Fruit fly (Drosophila melanogaster) whole organism, embryonic: ENCODE results near the gene gammaTub37C.

Experiments used
- Blimp-1 ChIP-seq: fragments of 200-800 bp; sonication (Bioruptor generic); optimal IDR thresholded peaks from 3 replicates; lab custom pipeline; 2018; ENCODE audit warnings: missing biosample characterization, missing genetic modification characterization, mild to moderate bottlenecking, moderate library complexity, missing genetic modification reagents
- CG11560 ChIP-seq: fragments of 200-800 bp; sonication (Bioruptor generic); IDR thresholded peaks from 3 replicates; pipeline ENCODE4 v1.3.6; 2022; ENCODE audit warnings: missing biosample characterization, missing genetic modification characterization
- CG12104 ChIP-seq: fragments of 200-800 bp; sonication (Bioruptor generic); optimal IDR thresholded peaks from 3 replicates; lab custom pipeline; 2016; ENCODE audit warnings: missing biosample characterization, missing genetic modification characterization
- CG12236 ChIP-seq: fragments of 200-800 bp; sonication (Bioruptor generic); optimal IDR thresholded peaks from 2 replicates; lab custom pipeline; 2016; ENCODE audit warnings: missing biosample characterization, missing genetic modification characterization
- CG13775 ChIP-seq: fragments of 200-800 bp; sonication (Bioruptor generic); optimal IDR thresholded peaks from 3 replicates; lab custom pipeline; 2017; ENCODE audit warnings: missing biosample characterization, mild to moderate bottlenecking, missing genetic modification characterization
- CG14050 ChIP-seq: fragments of 200-800 bp; sonication (Bioruptor generic); IDR thresholded peaks from 3 replicates; pipeline ENCODE4 v1.3.6; 2022; ENCODE audit warnings: missing biosample characterization, missing genetic modification characterization
- CG17568 ChIP-seq: fragments of 200-800 bp; sonication (Bioruptor generic); optimal IDR thresholded peaks from 2 replicates; lab custom pipeline; 2018; ENCODE audit warnings: missing biosample characterization, mild to moderate bottlenecking, missing genetic modification characterization, moderate library complexity
- CG2120 ChIP-seq: fragments of 200-800 bp; sonication (Bioruptor generic); optimal IDR thresholded peaks from 3 replicates; lab custom pipeline; 2016; ENCODE audit warnings: missing biosample characterization, missing genetic modification characterization
- CG2129 ChIP-seq: fragments of 200-800 bp; sonication (Bioruptor generic); IDR thresholded peaks from 2 replicates; pipeline ENCODE4 v1.3.6; 2022; ENCODE audit warnings: missing biosample characterization, missing genetic modification characterization; ENCODE audit not compliant: partially characterized antibody
- CG30403 ChIP-seq: fragments of 200-800 bp; sonication (Bioruptor generic); optimal IDR thresholded peaks from 3 replicates; lab custom pipeline; 2016; ENCODE audit warnings: missing biosample characterization, missing genetic modification characterization
- CG32532 ChIP-seq: fragments of 200-800 bp; sonication (Bioruptor generic); IDR thresholded peaks from 2 replicates; pipeline ENCODE4 v1.3.6; 2022; ENCODE audit warnings: missing biosample characterization, missing genetic modification characterization
- CG33213 ChIP-seq: fragments of 200-800 bp; sonication (Bioruptor generic); optimal IDR thresholded peaks from 3 replicates; lab custom pipeline; 2016; ENCODE audit warnings: missing biosample characterization, missing genetic modification characterization
- CG34422 ChIP-seq: fragments of 200-800 bp; sonication (Bioruptor generic); IDR thresholded peaks from 3 replicates; pipeline ENCODE4 v1.3.6; 2022; ENCODE audit warnings: missing biosample characterization, missing genetic modification characterization
- CG3726 ChIP-seq: fragments of 200-800 bp; sonication (Bioruptor generic); IDR thresholded peaks from 3 replicates; pipeline ENCODE4, ENCODE4 v1.3.6; 2022; ENCODE audit warnings: missing biosample characterization, missing genetic modification characterization
- CG5245 ChIP-seq: fragments of 200-800 bp; sonication (Bioruptor generic); optimal IDR thresholded peaks from 3 replicates; lab custom pipeline; 2016; ENCODE audit warnings: missing biosample characterization, missing genetic modification characterization
- CG6791 ChIP-seq: fragments of 200-800 bp; sonication (Bioruptor generic); IDR thresholded peaks from 3 replicates; pipeline ENCODE4 v1.3.6; 2022; ENCODE audit warnings: missing biosample characterization, missing genetic modification characterization; ENCODE audit not compliant: partially characterized antibody
- CHES-1-like ChIP-seq: fragments of 200-800 bp; sonication (Bioruptor generic); optimal IDR thresholded peaks from 2 replicates; lab custom pipeline; 2016; ENCODE audit warnings: missing biosample characterization, missing genetic modification characterization
- Doc2 ChIP-seq: fragments of 200-800 bp; sonication (Bioruptor generic); IDR thresholded peaks from 2 replicates; pipeline ENCODE4 v1.3.6; 2022; ENCODE audit warnings: missing biosample characterization, missing genetic modification characterization
- Dref ChIP-seq: fragments of 200-800 bp; sonication (Bioruptor generic); IDR thresholded peaks from 2 replicates; pipeline ENCODE4 v1.3.6; 2022; ENCODE audit warnings: missing biosample characterization, missing genetic modification characterization
- NFAT ChIP-seq: fragments of 200-800 bp; sonication (Bioruptor generic); IDR thresholded peaks from 2 replicates; pipeline ENCODE4 v1.3.6; 2022; ENCODE audit warnings: missing biosample characterization, missing genetic modification characterization
- Nf-YA ChIP-seq: fragments of 200-800 bp; sonication (Bioruptor generic); IDR thresholded peaks from 2 replicates; pipeline ENCODE4 v1.3.6; 2022; ENCODE audit warnings: missing biosample characterization, missing genetic modification characterization
- Optix ChIP-seq: fragments of 200-800 bp; sonication (Bioruptor generic); IDR thresholded peaks from 3 replicates; pipeline ENCODE4 v1.3.6; 2022; ENCODE audit warnings: missing biosample characterization, missing genetic modification characterization
- Xrp1 ChIP-seq: fragments of 200-800 bp; sonication (Bioruptor generic); IDR thresholded peaks from 2 replicates; pipeline ENCODE4 v1.3.6; 2022; ENCODE audit warnings: missing biosample characterization, missing genetic modification characterization
- bigmax ChIP-seq: fragments of 200-800 bp; sonication (Bioruptor generic); optimal IDR thresholded peaks from 2 replicates; lab custom pipeline; 2018; ENCODE audit warnings: missing biosample characterization, mild to moderate bottlenecking, missing genetic modification characterization
- bowl ChIP-seq: fragments of 200-800 bp; sonication (Bioruptor generic); IDR thresholded peaks from 2 replicates; pipeline ENCODE4 v1.3.6; 2022; ENCODE audit warnings: missing biosample characterization, missing genetic modification characterization
- chinmo ChIP-seq: fragments of 200-800 bp; sonication (Bioruptor generic); IDR thresholded peaks from 4 replicates; pipeline ENCODE4 v1.3.6; 2022; ENCODE audit warnings: missing biosample characterization, missing genetic modification characterization; ENCODE audit not compliant: partially characterized antibody
- crp ChIP-seq, 2 experiments: fragments of 200-800 bp; sonication (Bioruptor generic); optimal IDR thresholded peaks; 2 replicates in 1 of 2; 3 replicates in 1 of 2; lab custom pipeline; 2017; ENCODE audit warnings: missing biosample characterization in 2 of 2, missing genetic modification characterization in 2 of 2, mild to moderate bottlenecking in 1 of 2, moderate library complexity in 1 of 2
- dysf ChIP-seq: fragments of 200-800 bp; sonication (Bioruptor generic); IDR thresholded peaks from 3 replicates; pipeline ENCODE4 v1.3.6; 2022; ENCODE audit warnings: missing biosample characterization, missing genetic modification characterization
- emc ChIP-seq: fragments of 200-800 bp; sonication (Bioruptor generic); optimal IDR thresholded peaks from 2 replicates; lab custom pipeline; 2016; ENCODE audit warnings: missing biosample characterization, missing genetic modification characterization
- ems ChIP-seq: fragments of 200-800 bp; sonication (Bioruptor generic); optimal IDR thresholded peaks from 3 replicates; lab custom pipeline; 2016; ENCODE audit warnings: missing biosample characterization, missing genetic modification characterization
- gce ChIP-seq: fragments of 200-800 bp; sonication (Bioruptor generic); IDR thresholded peaks from 3 replicates; pipeline ENCODE4 v1.3.6; 2022; ENCODE audit warnings: missing biosample characterization, missing genetic modification characterization
- gem ChIP-seq: fragments of 200-800 bp; sonication (Bioruptor generic); optimal IDR thresholded peaks from 2 replicates; lab custom pipeline; 2019; ENCODE audit warnings: missing biosample characterization, mild to moderate bottlenecking, missing genetic modification characterization, moderate library complexity
- gsb-n ChIP-seq: fragments of 200-800 bp; sonication (Bioruptor generic); optimal IDR thresholded peaks from 3 replicates; lab custom pipeline; 2018; ENCODE audit warnings: missing biosample characterization, mild to moderate bottlenecking, missing genetic modification characterization
- hb ChIP-seq: fragments of 200-800 bp; sonication (Bioruptor generic); IDR thresholded peaks from 3 replicates; pipeline ENCODE4 v1.3.6; 2022; ENCODE audit warnings: missing biosample characterization, missing genetic modification characterization; ENCODE audit not compliant: partially characterized antibody
- kni ChIP-seq: fragments of 200-800 bp; sonication (Bioruptor generic); optimal IDR thresholded peaks from 3 replicates; lab custom pipeline; 2017; ENCODE audit warnings: mild to moderate bottlenecking, missing biosample characterization, missing genetic modification reagents, missing genetic modification characterization
- knrl ChIP-seq: fragments of 200-800 bp; sonication (Bioruptor generic); IDR thresholded peaks from 3 replicates; pipeline ENCODE4 v1.3.6; 2022; ENCODE audit warnings: missing biosample characterization, missing genetic modification characterization; ENCODE audit not compliant: partially characterized antibody
- lilli ChIP-seq: fragments of 200-800 bp; sonication (Bioruptor generic); optimal IDR thresholded peaks from 3 replicates; lab custom pipeline; 2016; ENCODE audit warnings: missing biosample characterization, missing genetic modification characterization
- mld ChIP-seq: fragments of 200-800 bp; sonication (Bioruptor generic); IDR thresholded peaks from 3 replicates; pipeline ENCODE4 v1.3.6; 2022; ENCODE audit warnings: missing biosample characterization, missing genetic modification characterization; ENCODE audit not compliant: partially characterized antibody
- pan ChIP-seq, 4 experiments: fragments of >200 bp in 3 of 4; fragments of 200-800 bp in 1 of 4; sonication (Bioruptor generic) in 1 of 4; optimal IDR thresholded peaks in 3 of 4; IDR thresholded peaks in 1 of 4; 2 replicates each; pipeline versions ENCODE4 v1.3.6 to Lab custom; 2017 to 2022; ENCODE audit warnings: missing biosample characterization in 2 of 4, missing genetic modification characterization in 2 of 4, mixed read lengths in 1 of 4
- pfk ChIP-seq: fragments of 200-800 bp; sonication (Bioruptor generic); optimal IDR thresholded peaks from 2 replicates; lab custom pipeline; 2018; ENCODE audit warnings: missing biosample characterization, mild to moderate bottlenecking, missing genetic modification characterization, moderate library complexity
- pnt ChIP-seq: fragments of 200-800 bp; sonication (Bioruptor generic); optimal IDR thresholded peaks from 3 replicates; lab custom pipeline; 2016; ENCODE audit warnings: missing biosample characterization, missing genetic modification characterization
- row ChIP-seq: fragments of 200-800 bp; sonication (Bioruptor generic); IDR thresholded peaks from 3 replicates; pipeline ENCODE4 v1.3.6; 2022; ENCODE audit warnings: missing biosample characterization, missing genetic modification characterization
- salm ChIP-seq: fragments of 200-800 bp; sonication (Bioruptor generic); optimal IDR thresholded peaks from 2 replicates; lab custom pipeline; 2018; ENCODE audit warnings: missing biosample characterization, mild to moderate bottlenecking, missing genetic modification characterization
- sima ChIP-seq: fragments of 200-800 bp; sonication (Bioruptor generic); optimal IDR thresholded peaks from 2 replicates; lab custom pipeline; 2016; ENCODE audit warnings: missing biosample characterization, missing genetic modification characterization
- tll ChIP-seq, 2 experiments: fragments of 200-800 bp in 1 of 2; fragments of >200 bp in 1 of 2; sonication (Bioruptor generic) in 1 of 2; optimal IDR thresholded peaks; 2 replicates each; lab custom pipeline; 2017 to 2019; ENCODE audit warnings: missing biosample characterization in 2 of 2, missing genetic modification characterization in 2 of 2, mild to moderate bottlenecking in 1 of 2, moderate library complexity in 1 of 2
- tup ChIP-seq: fragments of 200-800 bp; sonication (Bioruptor generic); optimal IDR thresholded peaks from 2 replicates; lab custom pipeline; 2016; ENCODE audit warnings: missing biosample characterization, mild to moderate bottlenecking, missing genetic modification characterization, moderate library complexity
- yki ChIP-seq: fragments of >200 bp; optimal IDR thresholded peaks from 3 replicates; lab custom pipeline; 2018
- zfh2 ChIP-seq: fragments of 200-800 bp; sonication (Bioruptor generic); optimal IDR thresholded peaks from 2 replicates; lab custom pipeline; 2016; ENCODE audit warnings: missing biosample characterization, missing genetic modification characterization

The gammaTub37C gene

DNA sequence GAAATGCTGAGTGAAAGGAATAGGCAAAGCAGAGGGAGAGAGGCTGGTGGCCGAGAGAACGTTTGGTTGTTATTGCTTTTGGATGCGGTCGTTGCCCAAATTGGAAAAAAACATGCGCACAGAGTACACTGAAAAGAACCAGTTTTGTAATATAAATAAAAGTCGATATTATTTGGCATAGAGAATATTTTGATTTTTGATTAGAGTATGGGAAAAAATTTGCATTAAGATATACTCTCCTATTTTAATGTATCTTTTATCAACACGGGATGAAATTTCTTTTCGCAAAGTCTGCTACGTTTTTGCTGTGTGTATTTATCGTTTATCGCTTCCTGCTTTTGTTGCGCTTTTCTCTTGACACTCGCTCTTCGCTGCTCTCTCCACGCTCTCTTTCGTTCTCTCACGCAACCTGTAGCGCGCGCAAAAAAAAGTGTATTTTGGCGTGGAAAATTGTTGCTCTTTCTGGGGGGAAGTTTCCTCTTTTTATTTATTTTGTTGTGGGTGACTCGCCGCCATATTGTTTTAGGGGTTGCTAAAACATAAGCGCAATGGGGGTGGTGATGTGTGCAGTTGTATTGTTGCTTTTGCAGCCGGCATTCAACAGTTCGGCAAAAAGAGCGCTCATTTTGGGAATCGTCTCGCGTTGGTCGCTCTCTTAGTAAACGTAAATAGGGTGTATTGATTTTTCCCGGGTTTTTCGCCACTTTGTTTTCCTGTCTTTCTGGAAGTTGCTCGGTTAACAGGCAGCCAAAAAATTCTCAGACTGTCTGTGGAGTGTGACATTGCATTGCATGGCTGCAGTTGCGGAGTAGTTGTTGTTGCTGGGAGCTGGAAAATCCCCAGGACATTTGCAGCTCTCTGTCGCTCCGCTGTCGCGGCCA is 20.4 kb downstream of the gammaTub37C start (continued):
- TF ChIP-seq gce (peak; percentile 96), bigmax (GFP tag; lab: Kevin White, UChicago) (peak; percentile 57), ems (GFP tag; lab: Kevin White, UChicago) (peak; percentile 95), NFAT (peak; percentile 92), CHES-1-like (peak; percentile 92), Nf-YA (GFP tag; lab: Robert Waterston, UW) (peak; percentile 94), CG30403 (GFP tag; lab: Kevin White, UChicago) (peak; percentile 97), Dref (GFP tag; lab: Robert Waterston, UW) (no peak; the same call in 1 of the 2 replicates), pan (optimal IDR thresholded peaks at IDR 0.05; lab: Kevin White, UChicago) (no peak), pan (GFP tag; optimal IDR thresholded peaks at IDR 0.05 in 1 of 2, IDR thresholded peaks at IDR 0.05 in 1 of 2) (peak in 1 of 2 experiments; percentile 99), pfk (GFP tag; lab: Kevin White, UChicago) (no peak), CG33213 (peak; percentile 86), CG5245 (peak; percentile 95), tup (GFP tag; lab: Kevin White, UChicago) (peak; percentile 84), zfh2 (GFP tag; lab: Kevin White, UChicago) (peak; percentile 79), CG12236 (GFP tag; lab: Kevin White, UChicago) (peak; percentile 81), lilli (GFP tag; lab: Kevin White, UChicago) (peak; percentile 96), kni (GFP tag; lab: Kevin White, UChicago) (peak; percentile 73), CG2129 (GFP tag; lab: Robert Waterston, UW) (no peak), Optix (GFP tag; lab: Robert Waterston, UW) (peak; percentile 87), Blimp-1 (GFP tag; lab: Kevin White, UChicago) (peak; percentile 98), CG34422 (GFP tag; lab: Robert Waterston, UW) (peak; percentile 99), CG3726 (peak; percentile 96), knrl (GFP tag; lab: Robert Waterston, UW) (no peak), sima (GFP tag; lab: Kevin White, UChicago) (peak; percentile 92), dysf (GFP tag; lab: Robert Waterston, UW) (peak; percentile 98), Doc2 (GFP tag; lab: Robert Waterston, UW) (peak; percentile 69; the same call in 1 of the 2 replicates), CG17568 (GFP tag; lab: Kevin White, UChicago) (peak; percentile 99), yki (lab: Kevin White, UChicago) (no peak), CG32532 (GFP tag; lab: Robert Waterston, UW) (peak; percentile 98), chinmo (GFP tag; lab: Robert Waterston, UW) (0 out of 4 replicates have a peak, but pooled peaks have one; percentile 63), Xrp1 (GFP tag; lab: Robert Waterston, UW) (peak; percentile 99), hb (GFP tag; lab: Robert Waterston, UW) (no peak), pnt (GFP tag; lab: Kevin White, UChicago) (peak; percentile 96), gsb-n (tag; lab: Kevin White, UChicago) (peak; percentile 97), bowl (GFP tag; lab: Robert Waterston, UW) (peak; percentile 94), tll (GFP tag; optimal IDR thresholded peaks at IDR 0.05; lab: Kevin White, UChicago) (peak in 1 of 2 experiments; percentile 24), CG2120 (GFP tag; lab: Kevin White, UChicago) (peak; percentile 97), CG6791 (GFP tag; lab: Robert Waterston, UW) (no peak), salm (tag; lab: Kevin White, UChicago) (peak; percentile 95), CG14050 (GFP tag; lab: Robert Waterston, UW) (peak; percentile 93), CG13775 (GFP tag; lab: Kevin White, UChicago) (peak; percentile 93), row (GFP tag; lab: Robert Waterston, UW) (peak; percentile 98), CG12104 (GFP tag; lab: Kevin White, UChicago) (peak; percentile 90), emc (peak; percentile 89), gem (tag; lab: Kevin White, UChicago) (peak; percentile 98), CG11560 (tag; lab: Robert Waterston, UW) (peak; percentile 77), crp (GFP tag; optimal IDR thresholded peaks at IDR 0.05; lab: Kevin White, UChicago) (peak in 1 of 2 experiments; percentile 66), mld (GFP tag; lab: Robert Waterston, UW) (no peak)
